Fruit fly (Drosophila melanogaster) whole organism, embryonic: Measurements from ENCODE around the gene nAChRalpha3.

Experiments used
- CG10267 ChIP-seq: fragments of 200-800 bp; sonication (Bioruptor generic); optimal IDR thresholded peaks from 2 replicates; lab custom pipeline; 2018; ENCODE audit warnings: missing biosample characterization, mild to moderate bottlenecking, missing genetic modification characterization, moderate library complexity
- CG10543 ChIP-seq: fragments of 200-800 bp; sonication (Bioruptor generic); optimal IDR thresholded peaks from 3 replicates; lab custom pipeline; 2017; ENCODE audit warnings: missing biosample characterization, mild to moderate bottlenecking, missing genetic modification characterization, moderate library complexity
- CG12391 ChIP-seq: fragments of 200-800 bp; sonication (Bioruptor generic); optimal IDR thresholded peaks from 3 replicates; lab custom pipeline; 2018; ENCODE audit warnings: missing biosample characterization, mild to moderate bottlenecking, missing genetic modification characterization, moderate library complexity
- CG12942 ChIP-seq: fragments of 200-800 bp; sonication (Bioruptor generic); optimal IDR thresholded peaks from 3 replicates; lab custom pipeline; 2016; ENCODE audit warnings: missing biosample characterization, missing genetic modification characterization
- CG13894 ChIP-seq: fragments of 200-800 bp; sonication (Bioruptor generic); optimal IDR thresholded peaks from 3 replicates; lab custom pipeline; 2018; ENCODE audit warnings: missing biosample characterization, mild to moderate bottlenecking, missing genetic modification characterization, moderate library complexity
- CG14965 ChIP-seq: fragments of 200-800 bp; sonication (Bioruptor generic); optimal IDR thresholded peaks from 2 replicates; lab custom pipeline; 2016; ENCODE audit warnings: missing biosample characterization, missing genetic modification characterization, borderline replicate concordance
- CG15011 ChIP-seq: fragments of 200-800 bp; sonication (Bioruptor generic); optimal IDR thresholded peaks from 3 replicates; lab custom pipeline; 2018; ENCODE audit warnings: missing biosample characterization, mild to moderate bottlenecking, missing genetic modification characterization
- CG15514 ChIP-seq: fragments of 200-800 bp; sonication (Bioruptor generic); optimal IDR thresholded peaks from 3 replicates; lab custom pipeline; 2017; ENCODE audit warnings: missing biosample characterization, missing genetic modification characterization, mild to moderate bottlenecking, moderate library complexity, missing genetic modification reagents
- CG17186 ChIP-seq: fragments of 200-800 bp; sonication (Bioruptor generic); optimal IDR thresholded peaks from 3 replicates; lab custom pipeline; 2017; ENCODE audit warnings: missing biosample characterization, missing genetic modification reagents, missing genetic modification characterization
- CG17829 ChIP-seq: fragments of 200-800 bp; optimal IDR thresholded peaks from 2 replicates; lab custom pipeline; 2019; ENCODE audit warnings: missing biosample characterization, mild to moderate bottlenecking, missing genetic modification characterization, moderate library complexity
- CG17912 ChIP-seq: fragments of 200-800 bp; sonication (Bioruptor generic); optimal IDR thresholded peaks from 2 replicates; lab custom pipeline; 2018; ENCODE audit warnings: missing biosample characterization, mild to moderate bottlenecking, missing genetic modification characterization
- CG1792 ChIP-seq: fragments of 200-800 bp; sonication (Bioruptor generic); optimal IDR thresholded peaks from 2 replicates; lab custom pipeline; 2016; ENCODE audit warnings: missing biosample characterization, missing genetic modification characterization
- CG2120 ChIP-seq: fragments of 200-800 bp; sonication (Bioruptor generic); optimal IDR thresholded peaks from 3 replicates; lab custom pipeline; 2016; ENCODE audit warnings: missing biosample characterization, missing genetic modification characterization
- CG30403 ChIP-seq: fragments of 200-800 bp; sonication (Bioruptor generic); optimal IDR thresholded peaks from 3 replicates; lab custom pipeline; 2016; ENCODE audit warnings: missing biosample characterization, missing genetic modification characterization
- CG31365 ChIP-seq: fragments of 200-800 bp; sonication (Bioruptor generic); optimal IDR thresholded peaks from 2 replicates; lab custom pipeline; 2018; ENCODE audit warnings: missing biosample characterization, mild to moderate bottlenecking, missing genetic modification characterization
- CG3847 ChIP-seq: fragments of 200-800 bp; sonication (Bioruptor generic); IDR thresholded peaks from 2 replicates; pipeline ENCODE4 v1.3.6; 2022; ENCODE audit warnings: missing biosample characterization, missing genetic modification characterization
- CG4617 ChIP-seq: fragments of 200-800 bp; sonication (Bioruptor generic); optimal IDR thresholded peaks from 3 replicates; lab custom pipeline; 2016; ENCODE audit warnings: missing biosample characterization, missing genetic modification characterization, borderline replicate concordance
- CG7928 ChIP-seq: fragments of 200-800 bp; sonication (Bioruptor generic); optimal IDR thresholded peaks from 2 replicates; lab custom pipeline; 2017; ENCODE audit warnings: missing biosample characterization, mild to moderate bottlenecking, missing genetic modification characterization
- CG8089 ChIP-seq: fragments of 200-800 bp; sonication (Bioruptor generic); optimal IDR thresholded peaks from 3 replicates; lab custom pipeline; 2016; ENCODE audit warnings: missing biosample characterization, missing genetic modification characterization
- CG9215 ChIP-seq: fragments of 200-800 bp; sonication (Bioruptor generic); IDR thresholded peaks from 2 replicates; pipeline ENCODE4 v1.3.6; 2022; ENCODE audit warnings: missing biosample characterization, missing genetic modification characterization
- CG9797 ChIP-seq: fragments of 200-800 bp; sonication (Bioruptor generic); optimal IDR thresholded peaks from 3 replicates; lab custom pipeline; 2018; ENCODE audit warnings: missing biosample characterization, mild to moderate bottlenecking, missing genetic modification characterization
- Dad ChIP-seq: fragments of 200-800 bp; sonication (Bioruptor generic); optimal IDR thresholded peaks from 3 replicates; lab custom pipeline; 2016; ENCODE audit warnings: missing biosample characterization, missing genetic modification characterization
- Dref ChIP-seq: fragments of 200-800 bp; sonication (Bioruptor generic); IDR thresholded peaks from 2 replicates; pipeline ENCODE4 v1.3.6; 2022; ENCODE audit warnings: missing biosample characterization, missing genetic modification characterization
- Ets97D ChIP-seq: fragments of 200-800 bp; sonication (Bioruptor generic); optimal IDR thresholded peaks from 3 replicates; lab custom pipeline; 2016; ENCODE audit warnings: missing biosample characterization, missing genetic modification characterization
- MBD-R2 ChIP-seq: fragments of 200-800 bp; sonication (Bioruptor generic); IDR thresholded peaks from 2 replicates; pipeline ENCODE4 v1.3.6; 2022; ENCODE audit warnings: missing biosample characterization, missing genetic modification characterization
- Mrtf ChIP-seq: fragments of 200-800 bp; sonication (Bioruptor generic); IDR thresholded peaks from 3 replicates; pipeline ENCODE4 v1.3.6; 2022; ENCODE audit warnings: missing biosample characterization, missing genetic modification characterization
- Myb ChIP-seq: fragments of 200-800 bp; sonication (Bioruptor generic); optimal IDR thresholded peaks from 2 replicates; lab custom pipeline; 2016; ENCODE audit warnings: missing biosample characterization, missing genetic modification characterization
- Nf-YC ChIP-seq: fragments of 200-800 bp; optimal IDR thresholded peaks from 3 replicates; lab custom pipeline; 2019; ENCODE audit warnings: missing biosample characterization, mild to moderate bottlenecking, missing genetic modification characterization, moderate library complexity
- Opbp ChIP-seq: fragments of 200-800 bp; sonication (Bioruptor generic); IDR thresholded peaks from 3 replicates; pipeline ENCODE4 v1.3.6; 2022; ENCODE audit warnings: missing biosample characterization, missing genetic modification characterization; ENCODE audit not compliant: partially characterized antibody
- Spps ChIP-seq: fragments of 200-800 bp; sonication (Bioruptor generic); optimal IDR thresholded peaks from 2 replicates; lab custom pipeline; 2018; ENCODE audit warnings: missing biosample characterization, mild to moderate bottlenecking, missing genetic modification characterization
- Usf ChIP-seq: fragments of 200-800 bp; sonication (Bioruptor generic); optimal IDR thresholded peaks from 2 replicates; lab custom pipeline; 2017; ENCODE audit warnings: missing genotype, missing biosample characterization, missing genetic modification characterization
- ac ChIP-seq: fragments of 200-800 bp; sonication (Bioruptor generic); optimal IDR thresholded peaks from 3 replicates; lab custom pipeline; 2017; ENCODE audit warnings: missing biosample characterization, mild to moderate bottlenecking, missing genetic modification characterization
- cas ChIP-seq: fragments of 200-800 bp; sonication (Bioruptor generic); IDR thresholded peaks from 2 replicates; pipeline ENCODE4 v1.3.6; 2022; ENCODE audit warnings: missing biosample characterization, missing genetic modification characterization
- fd96Cb ChIP-seq: fragments of 200-800 bp; sonication (Bioruptor generic); optimal IDR thresholded peaks from 2 replicates; lab custom pipeline; 2018; ENCODE audit warnings: missing biosample characterization, mild to moderate bottlenecking, missing genetic modification characterization, moderate library complexity
- gro ChIP-seq: fragments of 200-800 bp; sonication (Bioruptor generic); optimal IDR thresholded peaks from 2 replicates; lab custom pipeline; 2016; ENCODE audit warnings: missing biosample characterization, missing genetic modification characterization
- kah ChIP-seq: fragments of 200-800 bp; sonication (Bioruptor generic); optimal IDR thresholded peaks from 2 replicates; lab custom pipeline; 2018; ENCODE audit warnings: missing biosample characterization, mild to moderate bottlenecking, missing genetic modification characterization
- nau ChIP-seq: fragments of 200-800 bp; sonication (Bioruptor generic); optimal IDR thresholded peaks from 3 replicates; lab custom pipeline; 2017; ENCODE audit warnings: missing biosample characterization, mild to moderate bottlenecking, missing genetic modification characterization, missing genetic modification reagents
- phol ChIP-seq: fragments of 200-800 bp; sonication (Bioruptor generic); optimal IDR thresholded peaks from 3 replicates; lab custom pipeline; 2018; ENCODE audit warnings: missing biosample characterization, mild to moderate bottlenecking, missing genetic modification characterization, moderate library complexity
- pita ChIP-seq: fragments of 200-800 bp; sonication (Bioruptor generic); optimal IDR thresholded peaks from 2 replicates; lab custom pipeline; 2017; ENCODE audit warnings: missing biosample characterization, mild to moderate bottlenecking, missing genetic modification characterization
- pros ChIP-seq: fragments of 200-800 bp; sonication (Bioruptor generic); optimal IDR thresholded peaks from 3 replicates; lab custom pipeline; 2019; ENCODE audit warnings: missing biosample characterization, mild to moderate bottlenecking, missing genetic modification characterization, moderate library complexity
- salm ChIP-seq: fragments of 200-800 bp; sonication (Bioruptor generic); optimal IDR thresholded peaks from 2 replicates; lab custom pipeline; 2018; ENCODE audit warnings: missing biosample characterization, mild to moderate bottlenecking, missing genetic modification characterization
- sens-2 ChIP-seq: fragments of 200-800 bp; sonication (Bioruptor generic); IDR thresholded peaks from 2 replicates; pipeline ENCODE4 v1.3.6; 2022; ENCODE audit warnings: missing biosample characterization, missing genetic modification characterization
- sim ChIP-seq: fragments of 200-800 bp; sonication (Bioruptor generic); IDR thresholded peaks from 2 replicates; pipeline ENCODE4 v1.3.6; 2022; ENCODE audit warnings: missing biosample characterization, missing genetic modification characterization
- sna ChIP-seq: fragments of 200-800 bp; sonication (Bioruptor generic); IDR thresholded peaks from 2 replicates; pipeline ENCODE4 v1.3.6; 2022; ENCODE audit warnings: missing biosample characterization, missing genetic modification characterization; ENCODE audit not compliant: partially characterized antibody
- sob ChIP-seq: fragments of 200-800 bp; sonication (Bioruptor generic); IDR thresholded peaks from 2 replicates; pipeline ENCODE4 v1.3.6; 2022; ENCODE audit warnings: missing biosample characterization, missing genetic modification characterization
- stwl ChIP-seq: fragments of 200-800 bp; sonication (Bioruptor generic); optimal IDR thresholded peaks from 3 replicates; lab custom pipeline; 2018; ENCODE audit warnings: missing biosample characterization, mild to moderate bottlenecking, missing genetic modification characterization, moderate library complexity
- trem ChIP-seq: fragments of 200-800 bp; optimal IDR thresholded peaks from 3 replicates; lab custom pipeline; 2019; ENCODE audit warnings: missing biosample characterization, mild to moderate bottlenecking, missing genetic modification characterization, moderate library complexity
- vnd ChIP-seq: fragments of 200-800 bp; sonication (Bioruptor generic); IDR thresholded peaks from 3 replicates; pipeline ENCODE4 v1.3.6; 2022; ENCODE audit warnings: missing biosample characterization, missing genetic modification characterization; ENCODE audit not compliant: partially characterized antibody

The nAChRalpha3 gene

dm6 chrX:8408971-8409455 lies 42.0 kb upstream of the nAChRalpha3 start, which contains the start of gene Trf2 (continued):
- no peak for TF ChIP-seq Opbp (GFP tag; lab: Robert Waterston, UW)
- TF ChIP-seq CG17186, result peak; percentile 9
- TF ChIP-seq CG1792 (GFP tag; lab: Kevin White, UChicago), result no peak
- TF ChIP-seq CG13894 (tag; lab: Kevin White, UChicago), result peak; percentile 3
- peak; percentile 31 for TF ChIP-seq CG31365 (tag; lab: Kevin White, UChicago)
- TF ChIP-seq pros (GFP tag; lab: Kevin White, UChicago), result no peak
- peak; percentile 13 for TF ChIP-seq gro (GFP tag; lab: Kevin White, UChicago)
- no peak for TF ChIP-seq nau (GFP tag; lab: Kevin White, UChicago)
- no peak for TF ChIP-seq sna (GFP tag; lab: Robert Waterston, UW)
- no peak for TF ChIP-seq fd96Cb

dm6 chrX:8407124-8407775 lies 40.3 kb upstream of the nAChRalpha3 start, which contains the start of gene PIG-T:
TSS of gene PIG-T (minus strand) at chrX:8407263.
- TF ChIP-seq CG15011 (GFP tag; lab: Kevin White, UChicago) (no peak), sob (GFP tag; lab: Robert Waterston, UW) (peak; percentile 11; the same call in 1 of the 2 replicates), vnd (GFP tag; lab: Robert Waterston, UW) (no peak), CG4617 (GFP tag; lab: Kevin White, UChicago) (peak; percentile 71), ac (GFP tag; lab: Kevin White, UChicago) (no peak), pita (GFP tag; lab: Kevin White, UChicago) (no peak), kah (GFP tag; lab: Kevin White, UChicago) (no peak), Ets97D (GFP tag; lab: Kevin White, UChicago) (peak; percentile 30), Mrtf (no peak), CG8089 (GFP tag; lab: Kevin White, UChicago) (no peak), CG10267 (tag; lab: Kevin White, UChicago) (peak; percentile 93), Spps (tag; lab: Kevin White, UChicago) (no peak), Dref (GFP tag; lab: Robert Waterston, UW) (peak; percentile 83), Dad (GFP tag; lab: Kevin White, UChicago) (no peak), Nf-YC (tag; lab: Kevin White, UChicago) (peak; percentile 2), CG14965 (no peak), CG2120 (peak; percentile 43), sens-2 (no peak), CG7928 (GFP tag; lab: Kevin White, UChicago) (peak; percentile 87), CG30403 (GFP tag; lab: Kevin White, UChicago) (peak; percentile 14), CG3847 (GFP tag; lab: Robert Waterston, UW) (peak; percentile 38; the same call in 1 of the 2 replicates), CG9797 (GFP tag; lab: Kevin White, UChicago) (peak; percentile 19), salm (tag; lab: Kevin White, UChicago) (no peak), CG15514 (GFP tag; lab: Kevin White, UChicago) (peak; percentile 86), CG17912 (GFP tag; lab: Kevin White, UChicago) (no peak), phol (tag; lab: Kevin White, UChicago) (peak; percentile 23), CG12391 (tag; lab: Kevin White, UChicago) (peak; percentile 18), stwl (tag; lab: Kevin White, UChicago) (peak; percentile 12), CG17829 (tag; lab: Kevin White, UChicago) (peak; percentile 24), Usf (GFP tag; lab: Kevin White, UChicago) (no peak), CG12942 (no peak), CG9215 (GFP tag; lab: Robert Waterston, UW) (no peak), Myb (GFP tag; lab: Kevin White, UChicago) (peak; percentile 96), cas (GFP tag; lab: Robert Waterston, UW) (no peak), sim (no peak), CG10543 (no peak), MBD-R2 (GFP tag; lab: Robert Waterston, UW) (peak; percentile 51), trem (tag; lab: Kevin White, UChicago) (peak; percentile 37)
